Fruit fly (Drosophila melanogaster) ovary, adult (tissue): ENCODE data around the gene per.

Source experiments
- CG17801 ChIP-seq: fragments of 200-800 bp; optimal IDR thresholded peaks from 2 replicates; lab custom pipeline; 2019; ENCODE audit warnings: missing biosample characterization, mild to moderate bottlenecking, missing genetic modification characterization, moderate library complexity; ENCODE audit not compliant: partially characterized antibody

per gene

DNA sequence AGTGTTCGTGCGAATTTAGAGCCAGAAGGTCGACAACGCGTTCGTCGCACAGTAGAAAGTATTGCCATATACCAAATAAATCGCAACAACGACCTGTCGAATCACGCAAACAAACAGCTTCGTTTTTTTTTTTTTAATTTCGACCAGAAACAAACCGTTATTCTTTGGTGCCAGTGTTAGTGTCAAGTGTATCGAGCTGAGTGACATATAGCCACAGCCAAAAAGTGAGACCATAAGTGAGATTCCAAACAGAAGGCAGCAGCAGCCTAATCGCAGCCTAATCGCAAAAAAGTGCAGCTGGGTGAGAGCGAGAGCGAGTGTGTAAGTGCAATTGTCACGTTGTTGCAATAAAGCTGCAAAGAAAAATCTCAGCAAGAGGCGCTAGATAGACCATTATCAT, at the start of gene per:
TSS of gene per (plus strand) at position 1 of the 400 bp plus-strand sequence.
- TF ChIP-seq CG17801 (GFP tag; lab: Kevin White, UChicago) = no peak

dm6 chrX:2635953-2636715, 49.2 kb upstream of the per start:
- TF ChIP-seq CG17801 (GFP tag; lab: Kevin White, UChicago) = no peak

dm6 chrX:2636825-2637535, 48.4 kb upstream of the per start:
- TF ChIP-seq CG17801 (GFP tag; lab: Kevin White, UChicago) = no peak

DNA sequence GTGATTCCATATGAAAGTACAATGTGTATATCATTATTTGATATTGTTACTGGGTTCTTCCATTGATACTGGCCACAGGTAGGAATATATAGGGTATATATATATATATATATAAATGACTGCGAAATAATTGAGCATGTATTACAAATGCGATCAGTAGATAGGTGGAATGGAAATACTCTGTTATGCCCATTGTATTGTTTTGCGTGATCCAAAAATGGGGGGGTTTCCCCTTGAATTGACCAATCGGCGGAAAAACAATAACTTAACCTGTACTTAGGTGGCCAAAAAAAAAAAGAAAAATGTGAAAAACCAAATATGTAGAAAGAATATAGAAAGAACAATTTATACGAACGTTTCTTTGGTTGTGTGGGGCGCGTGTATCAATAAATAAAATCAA, 47.5 kb upstream of the per start:
- no peak for TF ChIP-seq CG17801 (GFP tag; lab: Kevin White, UChicago)

dm6 chrX:2638646-2639045, 46.7 kb upstream of the per start:
- TF ChIP-seq CG17801 (GFP tag; lab: Kevin White, UChicago) = no peak

DNA sequence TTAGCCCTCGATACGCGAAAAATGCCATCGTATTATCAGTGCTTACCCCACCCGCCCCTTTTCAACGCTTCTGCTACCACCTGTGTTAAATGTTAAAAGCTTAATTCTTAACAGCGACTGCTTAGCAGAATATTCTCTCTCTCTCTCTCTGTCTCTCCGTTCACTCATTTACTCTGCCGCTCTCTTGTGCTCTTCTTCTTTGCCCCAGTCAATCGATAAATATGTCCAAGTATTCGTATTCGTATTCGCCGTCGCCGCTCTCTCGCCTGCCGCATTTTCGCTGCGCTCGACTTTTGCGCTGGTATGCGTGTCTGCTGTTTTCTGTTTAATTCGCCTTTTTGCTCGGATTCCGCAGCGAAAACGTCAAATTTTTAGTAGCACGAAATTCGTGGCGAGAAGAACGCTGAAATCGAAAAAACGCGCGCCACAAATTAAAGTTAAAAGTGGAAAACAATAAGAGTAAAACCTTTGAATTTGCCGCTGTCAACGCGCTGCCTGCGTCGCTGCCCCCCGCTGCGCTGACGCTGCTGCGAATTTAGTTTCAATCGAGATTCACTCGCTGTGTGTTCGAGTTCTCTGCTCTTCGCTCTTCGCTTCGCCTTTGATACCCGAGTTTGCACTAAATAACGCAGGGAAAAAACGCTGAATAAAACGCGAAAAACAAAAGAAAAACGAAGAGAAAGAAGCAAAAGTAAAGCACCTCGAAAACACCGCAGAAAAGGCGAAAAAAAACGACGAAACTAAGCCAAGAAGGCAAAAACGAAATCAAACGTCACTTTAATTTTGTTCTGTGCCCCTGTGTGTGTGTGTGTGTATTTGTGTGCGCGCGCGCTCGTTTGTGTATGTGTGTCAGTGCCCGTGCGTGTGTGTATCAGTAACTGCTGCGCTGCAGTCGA, 42.6 kb upstream of the per start:
- peak; percentile 66 for TF ChIP-seq CG17801 (GFP tag; lab: Kevin White, UChicago)

DNA sequence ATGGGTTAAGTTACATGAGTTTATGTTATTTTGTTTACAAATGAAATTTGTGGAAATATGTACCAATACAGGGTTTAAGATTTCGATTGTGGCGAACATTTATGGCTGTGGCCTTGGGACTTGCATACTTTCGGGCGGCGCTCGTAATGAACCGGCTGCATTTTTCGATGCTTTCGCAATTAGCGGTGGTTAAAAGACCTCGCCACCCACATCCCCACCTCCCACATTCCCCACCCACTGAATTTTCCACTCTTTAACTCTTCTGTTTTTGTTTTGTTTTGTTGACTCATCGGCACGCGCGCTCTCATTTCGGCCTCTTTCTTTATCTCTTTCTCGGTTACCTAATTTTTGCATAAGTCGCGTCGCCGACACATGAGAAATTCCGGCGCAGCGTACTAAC, 39.8 kb upstream of the per start:
- TF ChIP-seq CG17801 (GFP tag; lab: Kevin White, UChicago) = peak; percentile 58

DNA sequence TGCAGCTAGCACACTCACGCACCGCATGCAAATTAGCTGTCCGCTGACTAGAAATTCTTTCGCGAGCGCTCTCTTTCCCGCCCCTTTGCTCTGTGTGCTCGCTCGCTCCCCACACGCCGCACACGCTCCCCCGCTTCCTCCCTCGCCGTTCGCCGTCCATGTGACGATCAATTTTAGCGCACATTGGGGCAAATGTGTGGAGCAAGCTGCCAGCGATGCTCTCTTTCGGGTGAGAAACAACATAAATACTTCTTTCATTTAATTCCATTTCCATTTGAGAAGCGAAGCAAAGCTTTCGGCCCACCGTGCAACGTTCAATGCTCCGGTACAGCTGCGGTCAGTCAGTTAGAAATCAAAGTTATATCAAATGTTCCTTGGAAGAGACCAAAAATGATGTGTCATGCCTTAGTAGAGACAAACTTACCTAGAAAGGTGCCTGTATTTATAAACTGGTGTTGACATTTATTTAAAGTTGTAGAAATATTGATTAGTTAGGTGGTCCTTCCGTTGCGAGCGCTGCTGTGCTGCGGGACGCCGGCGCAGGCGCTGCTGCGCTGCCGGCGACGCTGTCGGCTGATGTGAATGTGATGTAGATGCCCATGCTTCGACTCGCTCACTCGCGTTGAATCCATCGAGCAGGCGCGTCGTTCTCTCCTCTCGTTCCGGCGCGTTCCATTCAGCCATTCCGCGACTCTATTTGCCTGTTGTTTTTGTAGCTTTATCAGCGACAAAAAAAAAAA, 39.2 kb upstream of the per start:
- peak; percentile 94 for TF ChIP-seq CG17801 (GFP tag; lab: Kevin White, UChicago)

- no peak for TF ChIP-seq CG17801 (GFP tag; lab: Kevin White, UChicago)
Measured at dm6 chrX:2647472-2647883, 37.9 kb upstream of the per start.

DNA sequence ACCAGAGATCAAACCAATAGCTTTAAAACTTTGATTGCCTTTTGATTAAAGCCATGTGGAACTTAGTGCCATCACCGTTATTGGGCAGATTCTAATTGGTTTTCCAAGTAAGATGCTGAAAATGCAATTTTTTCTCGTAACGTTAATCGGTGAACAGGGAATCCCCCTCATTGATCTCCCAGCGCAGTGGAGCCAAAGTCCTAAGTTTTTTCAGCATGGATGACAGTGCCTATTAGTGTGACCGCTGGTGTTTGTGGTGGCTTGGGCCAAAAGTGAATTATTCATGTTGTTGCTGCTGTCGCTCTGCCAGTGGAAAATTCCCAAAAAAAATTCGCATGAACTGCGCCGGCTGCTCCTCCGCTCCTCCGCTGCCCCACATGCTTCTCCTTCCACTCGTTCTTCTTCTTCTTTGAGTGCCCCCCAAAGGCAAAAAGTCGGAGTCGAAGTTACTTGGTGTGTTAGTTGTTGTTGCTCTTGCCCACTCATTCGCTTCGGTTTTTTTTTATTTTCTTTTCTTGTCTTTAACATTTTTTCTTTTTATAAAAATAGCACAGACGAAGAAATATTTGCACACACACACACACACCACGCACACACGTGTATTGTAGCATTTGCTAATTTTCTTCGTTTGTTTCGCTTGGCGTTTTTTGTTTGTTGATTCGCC, 37.3 kb upstream of the per start:
- TF ChIP-seq CG17801 (GFP tag; lab: Kevin White, UChicago) = no peak

- no peak for TF ChIP-seq CG17801 (GFP tag; lab: Kevin White, UChicago)
Measured at dm6 chrX:2648959-2649358, 36.4 kb upstream of the per start.

DNA sequence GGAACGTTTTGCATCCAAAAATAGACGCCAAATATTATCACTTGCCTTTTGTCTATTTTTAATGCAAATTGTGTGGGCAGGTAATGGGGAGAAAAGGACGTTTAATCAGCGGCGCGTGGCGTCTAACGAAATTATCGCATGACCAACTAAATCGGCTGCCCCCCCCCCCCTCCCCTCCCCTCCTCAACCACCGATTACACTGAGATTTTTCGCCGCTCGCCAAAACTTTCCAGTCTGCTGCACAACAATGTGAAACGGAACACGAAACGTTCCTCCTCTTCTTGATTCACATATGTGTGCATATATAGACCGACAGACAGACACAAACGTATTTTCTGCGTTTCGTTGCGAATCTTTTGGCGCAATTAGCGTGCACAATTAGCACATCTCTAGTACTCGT, 34.3 kb upstream of the per start:
- no peak for TF ChIP-seq CG17801 (GFP tag; lab: Kevin White, UChicago)

DNA sequence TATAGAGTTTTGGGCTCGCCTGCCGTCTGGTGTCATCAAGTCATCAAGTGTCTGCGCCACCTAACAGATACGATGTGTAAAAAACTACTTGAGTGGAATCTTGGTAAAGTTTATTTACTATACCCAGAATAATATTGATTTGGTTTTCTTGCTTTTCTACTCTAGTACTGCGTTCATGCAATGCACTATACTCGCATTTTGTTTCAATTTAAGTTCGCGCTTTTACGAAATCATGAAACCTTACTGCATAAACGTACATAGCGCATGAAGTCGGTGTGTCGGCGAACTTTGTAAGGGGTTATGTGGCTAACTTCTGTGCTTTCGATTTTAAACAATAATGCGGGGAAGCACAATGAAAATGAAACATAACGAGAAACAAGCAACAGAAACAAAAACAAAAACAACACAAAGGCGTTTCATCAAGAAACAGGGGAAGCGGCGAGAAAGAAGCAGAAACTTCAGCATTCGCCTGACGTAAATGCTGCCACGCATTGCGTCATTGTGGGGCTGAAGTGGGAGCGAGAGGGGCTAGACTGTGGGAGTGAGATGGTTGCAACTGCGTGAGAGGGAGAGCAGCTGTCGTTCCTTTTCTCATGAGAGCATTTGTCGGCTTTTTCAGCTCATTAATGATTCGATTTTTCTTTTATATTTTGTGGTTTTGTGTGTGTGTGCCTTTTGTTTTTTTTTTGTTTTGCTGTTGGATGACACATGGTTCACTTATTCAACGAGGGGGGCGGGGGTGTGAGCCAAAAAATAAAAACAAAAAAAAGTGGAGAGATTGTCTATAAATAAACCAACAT, 33.1 kb upstream of the per start:
- no peak for TF ChIP-seq CG17801 (GFP tag; lab: Kevin White, UChicago)
